Fruit fly (Drosophila melanogaster) whole organism, prepupa: ENCODE results near the gene spn-F.

Experiments used
- CG10631 ChIP-seq: fragments of 200-800 bp; sonication (Bioruptor generic); optimal IDR thresholded peaks from 2 replicates; lab custom pipeline; 2016; ENCODE audit warnings: missing biosample characterization, missing genetic modification characterization
- CG11294 ChIP-seq: fragments of 200-800 bp; sonication (Bioruptor generic); IDR thresholded peaks from 2 replicates; pipeline ENCODE4 v1.3.6; 2022; ENCODE audit warnings: missing biosample characterization, missing genetic modification characterization
- CG11762 ChIP-seq: fragments of 200-800 bp; sonication (Bioruptor generic); optimal IDR thresholded peaks from 3 replicates; lab custom pipeline; 2016; ENCODE audit warnings: missing biosample characterization, missing genetic modification characterization; ENCODE audit not compliant: insufficient read depth
- CG11902 ChIP-seq: fragments of 200-800 bp; sonication (Bioruptor generic); optimal IDR thresholded peaks from 3 replicates; lab custom pipeline; 2016; ENCODE audit warnings: missing biosample characterization, missing genetic modification characterization
- CG15336 ChIP-seq: fragments of 200-800 bp; sonication (Bioruptor generic); IDR thresholded peaks from 2 replicates; pipeline ENCODE4 v1.3.6; 2022; ENCODE audit warnings: missing biosample characterization, missing genetic modification characterization
- CG1621 ChIP-seq: fragments of 200-800 bp; sonication (Bioruptor generic); optimal IDR thresholded peaks from 3 replicates; lab custom pipeline; 2018; ENCODE audit warnings: missing biosample characterization, mild to moderate bottlenecking, missing genetic modification characterization
- CG16779 ChIP-seq: fragments of 200-800 bp; sonication (Bioruptor generic); optimal IDR thresholded peaks from 3 replicates; lab custom pipeline; 2017; ENCODE audit warnings: missing biosample characterization, mild to moderate bottlenecking, missing genetic modification characterization
- CG3032 ChIP-seq: fragments of 200-800 bp; optimal IDR thresholded peaks from 2 replicates; lab custom pipeline; 2019; ENCODE audit warnings: missing biosample characterization, mild to moderate bottlenecking, missing genetic modification characterization, moderate library complexity
- CG31627 ChIP-seq: fragments of 200-800 bp; sonication (Bioruptor generic); optimal IDR thresholded peaks from 3 replicates; lab custom pipeline; 2016; ENCODE audit warnings: missing biosample characterization, missing genetic modification characterization
- CG32006 ChIP-seq: fragments of 200-800 bp; sonication (Bioruptor generic); optimal IDR thresholded peaks from 3 replicates; lab custom pipeline; 2017; ENCODE audit warnings: missing biosample characterization, mild to moderate bottlenecking, missing genetic modification characterization
- CG3919 ChIP-seq: fragments of 200-800 bp; sonication (Bioruptor generic); optimal IDR thresholded peaks from 3 replicates; lab custom pipeline; 2016; ENCODE audit warnings: missing biosample characterization, missing genetic modification characterization
- CG4318 ChIP-seq: fragments of 200-800 bp; sonication (Bioruptor generic); optimal IDR thresholded peaks from 3 replicates; lab custom pipeline; 2017; ENCODE audit warnings: missing biosample characterization, mild to moderate bottlenecking, missing genetic modification characterization
- CG6163 ChIP-seq: fragments of 200-800 bp; sonication (Bioruptor generic); IDR thresholded peaks from 3 replicates; pipeline ENCODE4 v1.3.6; 2022; ENCODE audit warnings: missing biosample characterization, missing genetic modification characterization
- CG6276 ChIP-seq: fragments of 200-800 bp; sonication (Bioruptor generic); optimal IDR thresholded peaks from 2 replicates; lab custom pipeline; 2017; ENCODE audit warnings: missing biosample characterization, mild to moderate bottlenecking, missing genetic modification characterization
- CG6792 ChIP-seq: fragments of 200-800 bp; sonication (Bioruptor generic); optimal IDR thresholded peaks from 3 replicates; lab custom pipeline; 2016; ENCODE audit warnings: missing biosample characterization, missing genetic modification characterization
- CG6808 ChIP-seq: fragments of 200-800 bp; sonication (Bioruptor generic); optimal IDR thresholded peaks from 3 replicates; lab custom pipeline; 2017; ENCODE audit warnings: missing biosample characterization, missing genetic modification characterization, mild to moderate bottlenecking, moderate library complexity, missing genetic modification reagents
- CG6854 ChIP-seq: fragments of 200-800 bp; sonication (Bioruptor generic); optimal IDR thresholded peaks from 2 replicates; lab custom pipeline; 2017; ENCODE audit warnings: missing biosample characterization, mild to moderate bottlenecking, missing genetic modification characterization
- CG8119 ChIP-seq: fragments of 200-800 bp; sonication (Bioruptor generic); IDR thresholded peaks from 3 replicates; pipeline ENCODE4 v1.3.6; 2022; ENCODE audit warnings: missing biosample characterization, missing genetic modification characterization
- CG8319 ChIP-seq: fragments of 200-800 bp; sonication (Bioruptor generic); optimal IDR thresholded peaks from 3 replicates; lab custom pipeline; 2016; ENCODE audit warnings: missing biosample characterization, missing genetic modification characterization
- CG8632 ChIP-seq: fragments of 200-800 bp; sonication (Bioruptor generic); optimal IDR thresholded peaks from 3 replicates; lab custom pipeline; 2016; ENCODE audit warnings: missing biosample characterization, missing genetic modification characterization
- Eip78C ChIP-seq: fragments of 200-800 bp; sonication (Bioruptor generic); peaks from one replicate; lab custom pipeline; 2016; ENCODE audit warnings: missing biosample characterization, missing genetic modification characterization
- Eip93F ChIP-seq: fragments of 200-800 bp; sonication (Bioruptor generic); optimal IDR thresholded peaks from 2 replicates; lab custom pipeline; 2016; ENCODE audit warnings: missing biosample characterization, mild to moderate bottlenecking, missing genetic modification characterization
- Ets21C ChIP-seq: fragments of 200-800 bp; sonication (Bioruptor generic); optimal IDR thresholded peaks from 3 replicates; lab custom pipeline; 2016; ENCODE audit warnings: missing biosample characterization, missing genetic modification characterization
- Hr38 ChIP-seq: sonication (Bioruptor generic); optimal IDR thresholded peaks from 2 replicates; lab custom pipeline; 2016; ENCODE audit warnings: missing biosample characterization, missing genetic modification characterization
- Hr39 ChIP-seq: fragments of 200-800 bp; sonication (Bioruptor generic); optimal IDR thresholded peaks from 2 replicates; lab custom pipeline; 2016; ENCODE audit warnings: missing biosample characterization, missing genetic modification characterization
- Hr4 ChIP-seq: fragments of 200-800 bp; sonication (Bioruptor generic); optimal IDR thresholded peaks from 3 replicates; lab custom pipeline; 2016; ENCODE audit warnings: missing biosample characterization, missing genetic modification characterization
- Lpt ChIP-seq: fragments of 200-800 bp; sonication (Bioruptor generic); optimal IDR thresholded peaks from 3 replicates; lab custom pipeline; 2016; ENCODE audit warnings: missing biosample characterization, missing genetic modification characterization
- OdsH ChIP-seq: fragments of 200-800 bp; sonication (Bioruptor generic); optimal IDR thresholded peaks from 3 replicates; lab custom pipeline; 2016; ENCODE audit warnings: missing biosample characterization, missing genetic modification characterization
- Smox ChIP-seq: fragments of 200-800 bp; sonication (Bioruptor generic); optimal IDR thresholded peaks from 3 replicates; lab custom pipeline; 2016; ENCODE audit warnings: missing biosample characterization, missing genetic modification characterization
- Sox14 ChIP-seq: fragments of 200-800 bp; sonication (Bioruptor generic); optimal IDR thresholded peaks from 3 replicates; lab custom pipeline; 2016; ENCODE audit warnings: missing biosample characterization, missing genetic modification characterization
- achi ChIP-seq: fragments of 200-800 bp; sonication (Bioruptor generic); optimal IDR thresholded peaks from 3 replicates; lab custom pipeline; 2016; ENCODE audit warnings: missing biosample characterization, missing genetic modification characterization
- acj6 ChIP-seq: fragments of 200-800 bp; sonication (Bioruptor generic); optimal IDR thresholded peaks from 3 replicates; lab custom pipeline; 2016; ENCODE audit warnings: missing biosample characterization, missing genetic modification characterization
- dac ChIP-seq: fragments of 200-800 bp; sonication (Bioruptor generic); optimal IDR thresholded peaks from 2 replicates; lab custom pipeline; 2017; ENCODE audit warnings: missing biosample characterization, mild to moderate bottlenecking, missing genetic modification characterization
- dsx ChIP-seq: fragments of 200-800 bp; optimal IDR thresholded peaks from 3 replicates; lab custom pipeline; 2019; ENCODE audit warnings: missing biosample characterization, mild to moderate bottlenecking, missing genetic modification characterization, moderate library complexity; ENCODE audit not compliant: poor library complexity, severe bottlenecking
- eg ChIP-seq: fragments of 200-800 bp; sonication (Bioruptor generic); IDR thresholded peaks from 3 replicates; pipeline ENCODE4 v1.3.6; 2022; ENCODE audit warnings: missing biosample characterization, missing genetic modification characterization
- esn ChIP-seq: fragments of 200-800 bp; sonication (Bioruptor generic); optimal IDR thresholded peaks from 2 replicates; lab custom pipeline; 2016; ENCODE audit warnings: missing biosample characterization, mild to moderate bottlenecking, missing genetic modification characterization, moderate library complexity
- fd59A ChIP-seq: fragments of 200-800 bp; sonication (Bioruptor generic); optimal IDR thresholded peaks from 2 replicates; lab custom pipeline; 2017; ENCODE audit warnings: missing biosample characterization, mild to moderate bottlenecking, missing genetic modification characterization, missing genetic modification reagents
- fd85E ChIP-seq: fragments of 200-800 bp; sonication (Bioruptor generic); optimal IDR thresholded peaks from 3 replicates; lab custom pipeline; 2016; ENCODE audit warnings: missing biosample characterization, missing genetic modification characterization
- lz ChIP-seq: fragments of 200-800 bp; sonication (Bioruptor generic); optimal IDR thresholded peaks from 3 replicates; lab custom pipeline; 2016; ENCODE audit warnings: missing biosample characterization, missing genetic modification characterization
- net ChIP-seq: fragments of 200-800 bp; sonication (Bioruptor generic); optimal IDR thresholded peaks from 3 replicates; lab custom pipeline; 2016; ENCODE audit warnings: missing biosample characterization, missing genetic modification characterization
- pdm3 ChIP-seq: fragments of 200-800 bp; sonication (Bioruptor generic); optimal IDR thresholded peaks from 3 replicates; lab custom pipeline; 2016; ENCODE audit warnings: missing biosample characterization, missing genetic modification characterization
- salr ChIP-seq, 2 experiments: fragments of 200-800 bp; sonication (Bioruptor generic); optimal IDR thresholded peaks; 3 replicates each; lab custom pipeline; 2016 to 2018; ENCODE audit warnings: missing biosample characterization in 2 of 2, missing genetic modification characterization in 2 of 2, mild to moderate bottlenecking in 1 of 2
- svp ChIP-seq: fragments of 200-800 bp; sonication (Bioruptor generic); peaks from one replicate; lab custom pipeline; 2016; ENCODE audit warnings: missing biosample characterization, missing genetic modification characterization
- topi ChIP-seq: fragments of 200-800 bp; sonication (Bioruptor generic); optimal IDR thresholded peaks from 3 replicates; lab custom pipeline; 2016; ENCODE audit warnings: missing biosample characterization, missing genetic modification characterization
- vri ChIP-seq: fragments of 200-800 bp; sonication (Bioruptor generic); optimal IDR thresholded peaks from 3 replicates; lab custom pipeline; 2016; ENCODE audit warnings: missing biosample characterization, mild to moderate bottlenecking, missing genetic modification characterization

Gene spn-F

dm6 chr3R:31287522-31287921, 32.6 kb downstream of the spn-F start (continued):
- TF ChIP-seq fd85E (GFP tag; lab: Kevin White, UChicago) (no peak), CG8319 (GFP tag; lab: Kevin White, UChicago) (peak; percentile 13), CG6854 (GFP tag; lab: Kevin White, UChicago) (no peak), dac (GFP tag; lab: Kevin White, UChicago) (no peak), CG6808 (no peak), Eip93F (GFP tag; lab: Kevin White, UChicago) (no peak), fd59A (GFP tag; lab: Kevin White, UChicago) (no peak), Smox (peak; percentile 27), CG3032 (tag; lab: Kevin White, UChicago) (peak; percentile 11), Hr38 (GFP tag; lab: Kevin White, UChicago) (no peak), Sox14 (GFP tag; lab: Kevin White, UChicago) (peak; percentile 32), Ets21C (GFP tag; lab: Kevin White, UChicago) (no peak), OdsH (GFP tag; lab: Kevin White, UChicago) (peak; percentile 31), svp (GFP tag; lab: Kevin White, UChicago) (peak; percentile 70), achi (peak; percentile 19), net (no peak), CG3919 (GFP tag; lab: Kevin White, UChicago) (peak; percentile 60), CG16779 (tag; lab: Kevin White, UChicago) (no peak), CG6792 (GFP tag; lab: Kevin White, UChicago) (peak; percentile 28), CG10631 (GFP tag; lab: Kevin White, UChicago) (peak; percentile 52), topi (GFP tag; lab: Kevin White, UChicago) (peak; percentile 39), CG31627 (peak; percentile 12), CG11902 (GFP tag; lab: Kevin White, UChicago) (peak; percentile 18), dsx (GFP tag; lab: Kevin White, UChicago) (no peak), Hr39 (GFP tag; lab: Kevin White, UChicago) (peak; percentile 42), CG32006 (peak; percentile 30), CG4318 (GFP tag; lab: Kevin White, UChicago) (no peak)

DNA sequence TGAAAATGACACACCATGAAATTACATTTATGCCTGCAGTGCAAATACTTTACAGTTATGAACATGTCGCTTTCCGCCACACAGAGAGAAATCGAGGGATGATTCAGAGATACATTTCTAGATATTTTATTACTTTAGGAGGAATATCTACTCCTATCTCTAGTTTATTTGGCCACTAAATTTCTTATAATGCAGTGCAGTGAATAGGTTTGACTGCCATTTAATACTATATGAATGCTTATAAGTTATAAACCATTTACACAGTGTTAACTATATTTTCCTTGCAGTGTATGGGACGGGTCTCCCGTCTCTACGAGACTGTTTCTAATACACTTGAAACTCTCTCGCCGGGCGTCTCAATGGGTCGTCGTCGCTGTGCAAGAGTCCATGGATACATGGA, 35.3 kb downstream of the spn-F start:
- TF ChIP-seq CG3032 (tag; lab: Kevin White, UChicago) = peak; percentile 5
- no peak for TF ChIP-seq CG16779 (tag; lab: Kevin White, UChicago)
- peak; percentile 31; the same call in 1 of the 2 replicates for TF ChIP-seq CG15336
- peak; percentile 60 for TF ChIP-seq Eip78C (GFP tag; lab: Kevin White, UChicago)
- peak; percentile 20 for TF ChIP-seq pdm3 (GFP tag; lab: Kevin White, UChicago)
- no peak for TF ChIP-seq esn (GFP tag; lab: Kevin White, UChicago)
- TF ChIP-seq Sox14 (GFP tag; lab: Kevin White, UChicago) = peak; percentile 18
- TF ChIP-seq acj6 = peak; percentile 4
- no peak for TF ChIP-seq CG6808
- peak in 1 of 2 experiments; percentile 40 for TF ChIP-seq salr (GFP tag; optimal IDR thresholded peaks at IDR 0.05; lab: Kevin White, UChicago)
- TF ChIP-seq CG6163 (GFP tag; lab: Robert Waterston, UW) = 0 out of 3 replicates have a peak, but pooled peaks have one; percentile 42
- no peak for TF ChIP-seq vri (GFP tag; lab: Kevin White, UChicago)
- 0 out of 3 replicates have a peak, but pooled peaks have one; percentile 37 for TF ChIP-seq eg (GFP tag; lab: Robert Waterston, UW)
- TF ChIP-seq CG11294 (GFP tag; lab: Robert Waterston, UW) = no peak
- TF ChIP-seq CG3919 (GFP tag; lab: Kevin White, UChicago) = peak; percentile 16
- no peak for TF ChIP-seq fd59A (GFP tag; lab: Kevin White, UChicago)
- peak; percentile 7 for TF ChIP-seq lz
- no peak for TF ChIP-seq CG1621 (tag; lab: Kevin White, UChicago)
- TF ChIP-seq CG32006 = peak; percentile 67
- TF ChIP-seq CG11762 (GFP tag; lab: Kevin White, UChicago) = no peak
- no peak for TF ChIP-seq CG8632 (GFP tag; lab: Kevin White, UChicago)
- no peak for TF ChIP-seq Hr39 (GFP tag; lab: Kevin White, UChicago)
- TF ChIP-seq Lpt (GFP tag; lab: Kevin White, UChicago) = peak; percentile 15
- TF ChIP-seq net = peak; percentile 11
- peak; percentile 12 for TF ChIP-seq CG4318 (GFP tag; lab: Kevin White, UChicago)
- TF ChIP-seq dac (GFP tag; lab: Kevin White, UChicago) = no peak
- TF ChIP-seq CG8119 (GFP tag; lab: Robert Waterston, UW) = peak; percentile 43; the same call in 2 of the 3 replicates
- no peak for TF ChIP-seq CG8319 (GFP tag; lab: Kevin White, UChicago)
- peak; percentile 42 for TF ChIP-seq Hr4 (GFP tag; lab: Kevin White, UChicago)
- TF ChIP-seq fd85E (GFP tag; lab: Kevin White, UChicago) = no peak
- no peak for TF ChIP-seq CG10631 (GFP tag; lab: Kevin White, UChicago)
- peak; percentile 34 for TF ChIP-seq CG6276 (GFP tag; lab: Kevin White, UChicago)
